Worm (Caenorhabditis elegans) whole organism, L2 larva: Measurements from ENCODE around the gene ssp-34.

Experiments used
- F13H6.1 ChIP-seq: sonication (generic microtip); optimal IDR thresholded peaks from 2 replicates; lab custom pipeline; 2016; ENCODE audit warnings: missing genetic modification characterization, missing compliant biosample characterization
- R02D3.7 ChIP-seq: fragments of 150-350 bp; optimal IDR thresholded peaks from 2 replicates; lab custom pipeline; 2014; ENCODE audit warnings: missing biosample characterization, missing genetic modification characterization
- Y55F3AM.14 ChIP-seq: fragments of 200-800 bp; sonication (Bioruptor generic); optimal IDR thresholded peaks from 2 replicates; lab custom pipeline; 2018; ENCODE audit warnings: mild to moderate bottlenecking, missing genetic modification characterization, missing compliant biosample characterization
- ZK546.5 ChIP-seq: sonication (generic microtip); optimal IDR thresholded peaks from 2 replicates; lab custom pipeline; 2017; ENCODE audit warnings: missing biosample characterization, missing genetic modification characterization
- alr-1 ChIP-seq: fragments of 150-350 bp; optimal IDR thresholded peaks from 2 replicates; lab custom pipeline; 2014; ENCODE audit warnings: missing biosample characterization, missing genetic modification characterization
- aly-2 ChIP-seq: fragments of 150-350 bp; optimal IDR thresholded peaks from 2 replicates; lab custom pipeline; 2014; ENCODE audit warnings: missing biosample characterization, missing genetic modification characterization
- ama-1 ChIP-seq: fragments of 150-350 bp; optimal IDR thresholded peaks from 2 replicates; lab custom pipeline; 2018; ENCODE audit warnings: inconsistent platforms
- blmp-1 ChIP-seq: sonication (generic microtip); optimal IDR thresholded peaks from 2 replicates; lab custom pipeline; 2017; ENCODE audit warnings: missing genetic modification characterization, mild to moderate bottlenecking, missing compliant biosample characterization, antibody characterized with exemption, moderate library complexity; ENCODE audit not compliant: insufficient read depth
- ceh-16 ChIP-seq: fragments of 150-350 bp; optimal IDR thresholded peaks from 2 replicates; lab custom pipeline; 2014; ENCODE audit warnings: missing biosample characterization, missing genetic modification characterization
- ceh-82 ChIP-seq: fragments of 150-350 bp; optimal IDR thresholded peaks from 2 replicates; lab custom pipeline; 2014; ENCODE audit warnings: missing biosample characterization, missing genetic modification characterization
- crh-2 ChIP-seq: sonication (generic microtip); optimal IDR thresholded peaks from 2 replicates; lab custom pipeline; 2017; ENCODE audit warnings: missing biosample characterization, missing genetic modification characterization
- dmd-4 ChIP-seq: sonication (generic microtip); optimal IDR thresholded peaks from 2 replicates; lab custom pipeline; 2017; ENCODE audit warnings: missing biosample characterization, missing genetic modification characterization
- egl-27 ChIP-seq: sonication (generic microtip); optimal IDR thresholded peaks from 3 replicates; lab custom pipeline; 2017; ENCODE audit warnings: missing biosample characterization, missing genetic modification reagents, missing genetic modification characterization
- elt-3 ChIP-seq: sonication (generic microtip); optimal IDR thresholded peaks from 2 replicates; lab custom pipeline; 2017; ENCODE audit warnings: missing biosample characterization, missing genetic modification characterization
- fos-1 ChIP-seq: fragments of 150-350 bp; optimal IDR thresholded peaks from 2 replicates; lab custom pipeline; 2014; ENCODE audit warnings: missing biosample characterization, missing genetic modification characterization
- gmeb-1 ChIP-seq: fragments of 150-350 bp; optimal IDR thresholded peaks from 2 replicates; lab custom pipeline; 2014; ENCODE audit warnings: missing biosample characterization, missing genetic modification characterization
- lin-11 ChIP-seq: fragments of 150-350 bp; sonication (generic microtip); optimal IDR thresholded peaks from 2 replicates; lab custom pipeline; 2014; ENCODE audit warnings: missing biosample characterization, missing genetic modification characterization, inconsistent platforms, mixed read lengths
- lin-13 ChIP-seq: fragments of 150-350 bp; optimal IDR thresholded peaks from 2 replicates; lab custom pipeline; 2014; ENCODE audit warnings: missing biosample characterization, missing genetic modification reagents, missing genetic modification characterization
- lin-39 ChIP-seq: fragments of 150-350 bp; optimal IDR thresholded peaks from 2 replicates; lab custom pipeline; 2014; ENCODE audit warnings: missing biosample characterization, missing genetic modification reagents, missing genetic modification characterization
- lsy-2 ChIP-seq, 2 experiments: fragments of 150-350 bp in 1 of 2; sonication (generic microtip) in 1 of 2; optimal IDR thresholded peaks; 2 replicates each; lab custom pipeline; 2014 to 2017; ENCODE audit warnings: missing biosample characterization in 2 of 2, missing genetic modification characterization in 2 of 2
- mab-5 ChIP-seq: fragments of 150-350 bp; optimal IDR thresholded peaks from 2 replicates; lab custom pipeline; 2014; ENCODE audit warnings: missing biosample characterization, missing genetic modification characterization
- mbf-1 ChIP-seq: sonication (generic microtip); optimal IDR thresholded peaks from 2 replicates; lab custom pipeline; 2017; ENCODE audit warnings: missing biosample characterization, missing genetic modification characterization
- mdl-1 ChIP-seq, 2 experiments: fragments of 150-350 bp in 1 of 2; sonication (generic microtip) in 1 of 2; optimal IDR thresholded peaks; 2 replicates each; lab custom pipeline; 2017; ENCODE audit warnings: missing biosample characterization in 2 of 2, missing genetic modification characterization in 2 of 2
- nhr-10 ChIP-seq: sonication (generic microtip); optimal IDR thresholded peaks from 2 replicates; lab custom pipeline; 2017; ENCODE audit warnings: missing biosample characterization, missing genetic modification characterization
- nhr-11 ChIP-seq: fragments of 150-350 bp; optimal IDR thresholded peaks from 2 replicates; lab custom pipeline; 2014; ENCODE audit warnings: missing biosample characterization, missing genetic modification characterization
- nhr-12 ChIP-seq: fragments of 150-350 bp; optimal IDR thresholded peaks from 2 replicates; lab custom pipeline; 2014; ENCODE audit warnings: missing biosample characterization, missing genetic modification characterization
- nhr-129 ChIP-seq: fragments of 150-350 bp; optimal IDR thresholded peaks from 2 replicates; lab custom pipeline; 2014; ENCODE audit warnings: missing biosample characterization, missing genetic modification characterization
- nhr-21 ChIP-seq: fragments of 150-350 bp; optimal IDR thresholded peaks from 2 replicates; lab custom pipeline; 2014; ENCODE audit warnings: missing biosample characterization, missing genetic modification characterization
- nhr-23 ChIP-seq: fragments of 150-350 bp; optimal IDR thresholded peaks from 2 replicates; lab custom pipeline; 2014; ENCODE audit warnings: missing biosample characterization, missing genetic modification reagents, missing genetic modification characterization
- nhr-25 ChIP-seq: fragments of 150-350 bp; sonication (generic microtip); optimal IDR thresholded peaks from 3 replicates; lab custom pipeline; 2014; ENCODE audit warnings: missing biosample characterization, missing genetic modification characterization
- nhr-6 ChIP-seq: fragments of 150-350 bp; optimal IDR thresholded peaks from 2 replicates; lab custom pipeline; 2014; ENCODE audit warnings: missing biosample characterization, missing genetic modification characterization
- nhr-77 ChIP-seq: fragments of 150-350 bp; optimal IDR thresholded peaks from 2 replicates; lab custom pipeline; 2014; ENCODE audit warnings: missing biosample characterization, missing genetic modification characterization
- peb-1 ChIP-seq: fragments of 150-350 bp; optimal IDR thresholded peaks from 2 replicates; lab custom pipeline; 2014; ENCODE audit warnings: missing biosample characterization, missing genetic modification characterization
- sem-4 ChIP-seq: fragments of 150-350 bp; optimal IDR thresholded peaks from 2 replicates; lab custom pipeline; 2014; ENCODE audit warnings: missing biosample characterization, missing genetic modification reagents, missing genetic modification characterization
- skn-1 ChIP-seq: sonication (generic microtip); optimal IDR thresholded peaks from 2 replicates; lab custom pipeline; 2017; ENCODE audit warnings: missing biosample characterization, missing genetic modification characterization
- sma-3 ChIP-seq: sonication (generic microtip); optimal IDR thresholded peaks from 2 replicates; lab custom pipeline; 2016; ENCODE audit warnings: missing genetic modification reagents, missing genetic modification characterization, missing compliant biosample characterization
- snpc-4 ChIP-seq: fragments of 150-350 bp; optimal IDR thresholded peaks from 2 replicates; lab custom pipeline; 2014; ENCODE audit warnings: missing biosample characterization, missing genetic modification characterization
- unc-39 ChIP-seq: fragments of 150-350 bp; optimal IDR thresholded peaks from 2 replicates; lab custom pipeline; 2014; ENCODE audit warnings: missing biosample characterization, missing genetic modification characterization
- unc-55 ChIP-seq: fragments of 150-350 bp; sonication (generic microtip); optimal IDR thresholded peaks from 3 replicates; lab custom pipeline; 2014; ENCODE audit warnings: missing biosample characterization, missing genetic modification reagents, missing genetic modification characterization
- unc-62 ChIP-seq: fragments of 150-350 bp; optimal IDR thresholded peaks from 2 replicates; lab custom pipeline; 2014; ENCODE audit warnings: missing biosample characterization, missing genetic modification reagents, missing genetic modification characterization
- zag-1 ChIP-seq: fragments of 150-350 bp; optimal IDR thresholded peaks from 2 replicates; lab custom pipeline; 2014; ENCODE audit warnings: missing biosample characterization, missing genetic modification characterization
- ztf-1 ChIP-seq: fragments of 200-800 bp; sonication (Bioruptor generic); conservative IDR thresholded peaks from 2 replicates; pipeline ENCODE4 v1.3.6; 2022; ENCODE audit warnings: missing genetic modification characterization, missing compliant biosample characterization
- ztf-11 ChIP-seq: sonication (generic microtip); optimal IDR thresholded peaks from 2 replicates; lab custom pipeline; 2017; ENCODE audit warnings: missing biosample characterization, missing genetic modification characterization
- ztf-4 ChIP-seq: fragments of 150-350 bp; optimal IDR thresholded peaks from 2 replicates; lab custom pipeline; 2014; ENCODE audit warnings: missing biosample characterization, missing genetic modification characterization

The ssp-34 gene

DNA sequence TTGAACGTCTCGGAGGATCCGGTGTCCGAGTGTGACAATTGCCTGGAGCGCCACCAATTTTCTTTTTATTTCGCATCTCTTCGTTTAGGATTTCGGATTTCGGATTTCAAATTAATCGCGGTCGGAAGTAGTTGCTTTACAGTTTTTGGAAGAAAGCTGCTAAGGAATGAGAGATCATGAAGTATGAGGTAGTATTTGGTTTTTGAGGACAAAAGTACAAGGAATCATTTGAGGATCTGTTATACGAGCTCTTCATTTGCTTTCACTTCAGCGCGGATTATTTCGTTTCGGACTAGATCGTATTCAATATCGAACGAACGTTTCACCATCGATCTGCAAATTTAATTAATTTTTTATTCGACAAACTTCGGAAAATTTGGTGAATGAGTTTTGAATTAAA lies 38.7 kb downstream of the ssp-34 start, which contains the start of gene R102.11:
Gene R102.11 (minus strand): TSS at position 101 of the 400 bp plus-strand sequence.
- TF ChIP-seq nhr-12 (no peak), unc-55 (GFP tag; lab: Kevin White, UChicago) (no peak), unc-62 (GFP tag; lab: Kevin White, UChicago) (no peak), nhr-129 (tag; lab: Kevin White, UChicago) (no peak), ztf-4 (no peak), crh-2 (no peak), sma-3 (GFP tag; lab: Kevin White, UChicago) (no peak), nhr-6 (tag; lab: Kevin White, UChicago) (no peak), nhr-11 (no peak), sem-4 (tag; lab: Kevin White, UChicago) (no peak), zag-1 (tag; lab: Kevin White, UChicago) (no peak), F13H6.1 (tag; lab: Kevin White, UChicago) (no peak), dmd-4 (tag; lab: Kevin White, UChicago) (no peak), ceh-16 (no peak), mab-5 (tag; lab: Kevin White, UChicago) (no peak)
- TF ChIP-seq, all 48 proteins: peak for 0

DNA sequence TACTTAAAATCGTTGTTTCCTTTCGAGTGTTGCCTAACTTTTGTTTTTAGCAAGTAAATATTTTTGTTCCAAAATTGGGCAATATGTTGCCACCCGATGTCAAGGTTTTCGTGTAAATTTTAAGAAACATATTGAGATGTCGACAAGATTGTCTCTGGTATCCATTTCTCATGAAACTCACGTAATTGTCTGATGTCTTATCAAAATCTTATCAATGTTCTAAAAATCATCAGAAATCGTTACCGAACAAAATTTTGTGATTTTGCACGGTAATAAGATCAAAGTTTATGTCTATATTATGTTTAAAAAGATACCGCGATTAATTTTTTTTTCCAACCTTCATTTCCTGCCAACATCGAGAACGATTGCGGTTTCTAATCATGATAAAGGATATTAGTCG lies 39.4 kb downstream of the ssp-34 start:
- no peak for TF ChIP-seq ztf-1 (GFP tag; lab: Robert Waterston, UW)
- no peak for TF ChIP-seq nhr-25 (tag; lab: Kevin White, UChicago)
- TF ChIP-seq lsy-2 (tag; optimal IDR thresholded peaks at IDR 0.05; lab: Kevin White, UChicago) = no peak
- no peak for TF ChIP-seq gmeb-1 (tag; lab: Kevin White, UChicago)

DNA sequence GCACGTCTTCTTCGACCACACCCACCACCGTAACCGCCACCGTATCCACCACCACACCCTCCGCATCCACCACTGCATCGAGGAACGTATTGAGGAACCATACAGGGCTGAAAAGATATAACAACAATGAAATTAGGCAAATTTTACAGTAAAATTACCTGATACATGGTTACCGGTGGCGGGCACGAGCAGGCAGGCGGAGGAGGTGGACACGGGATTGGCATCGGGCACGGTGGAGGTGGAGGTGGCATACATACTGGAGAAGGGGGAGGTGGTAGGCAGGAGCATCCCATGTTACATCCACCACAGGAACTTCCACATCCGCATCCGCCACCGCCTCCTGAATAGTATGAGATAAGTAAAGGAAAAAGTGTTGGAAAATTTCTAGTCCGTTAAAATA lies 39.9 kb downstream of the ssp-34 start:
- TF ChIP-seq nhr-23 (tag; lab: Kevin White, UChicago) (no peak), fos-1 (no peak), nhr-12 (no peak), elt-3 (tag; lab: Kevin White, UChicago) (no peak), ZK546.5 (tag; lab: Kevin White, UChicago) (no peak), sem-4 (tag; lab: Kevin White, UChicago) (no peak), Y55F3AM.14 (GFP tag; lab: Kevin White, UChicago) (no peak), nhr-25 (tag; lab: Kevin White, UChicago) (no peak), ztf-11 (tag; lab: Kevin White, UChicago) (no peak), mdl-1 (tag; optimal IDR thresholded peaks at IDR 0.05; lab: Kevin White, UChicago) (no peak), ceh-82 (tag; lab: Kevin White, UChicago) (no peak), R02D3.7 (tag; lab: Kevin White, UChicago) (no peak)

DNA sequence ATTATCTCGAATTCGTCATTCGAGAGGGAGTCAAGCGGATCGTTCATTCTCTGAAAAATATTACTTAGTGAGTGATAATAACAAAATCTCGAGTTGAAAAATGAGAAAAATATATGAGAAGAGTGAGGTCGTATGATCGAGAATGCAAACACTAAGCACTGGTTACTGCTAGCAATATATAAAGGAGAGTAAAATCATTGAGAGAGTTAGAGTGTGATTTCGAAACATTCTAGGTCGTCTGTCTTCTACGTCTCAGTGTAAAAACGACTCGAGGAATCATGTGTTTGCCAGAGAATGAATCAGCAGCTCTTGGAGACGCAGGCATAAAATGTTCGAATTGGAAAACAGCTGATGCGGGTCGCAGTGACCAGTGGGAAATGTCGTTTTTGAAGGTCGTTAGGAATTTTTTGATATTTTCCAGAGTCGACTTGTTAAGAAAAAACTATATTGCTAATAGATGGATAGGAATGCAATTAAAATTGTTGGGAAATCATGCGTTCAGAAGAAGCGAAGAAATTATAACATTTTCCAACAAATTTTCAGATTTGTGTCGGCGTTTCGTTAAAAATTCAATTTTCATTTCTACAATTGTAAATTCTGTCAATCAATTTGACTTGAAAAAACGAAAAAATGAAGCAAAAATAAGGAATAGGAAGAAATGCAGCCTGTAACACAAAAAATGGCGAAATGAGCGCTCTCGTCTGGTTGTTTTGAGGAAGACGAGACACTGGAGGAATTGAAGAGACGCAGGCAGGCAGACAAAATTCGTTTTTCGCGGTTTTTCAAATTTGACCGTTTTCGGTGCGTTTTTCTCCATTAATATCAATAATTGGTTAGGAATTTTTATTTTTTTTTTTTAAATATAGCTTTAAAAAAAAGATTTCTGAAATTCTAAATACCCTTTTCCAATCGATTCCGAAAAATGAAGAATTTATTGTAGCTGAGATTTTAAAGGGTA lies 41.1 kb downstream of the ssp-34 start, which contains the start of gene allo-1:
Gene allo-1 (minus strand): TSS at position 51 of the 958 bp plus-strand sequence.
- TF ChIP-seq nhr-21 (tag; lab: Kevin White, UChicago) (peak; percentile 15), lsy-2 (tag; optimal IDR thresholded peaks at IDR 0.05; lab: Kevin White, UChicago) (peak in 1 of 2 experiments; percentile 75), mbf-1 (tag; lab: Kevin White, UChicago) (no peak), egl-27 (tag; lab: Kevin White, UChicago) (no peak), lin-39 (tag; lab: Kevin White, UChicago) (no peak), elt-3 (tag; lab: Kevin White, UChicago) (no peak), sem-4 (tag; lab: Kevin White, UChicago) (peak; percentile 33), unc-55 (GFP tag; lab: Kevin White, UChicago) (peak; percentile 55), nhr-77 (tag; lab: Kevin White, UChicago) (no peak), R02D3.7 (tag; lab: Kevin White, UChicago) (no peak), unc-39 (tag; lab: Kevin White, UChicago) (no peak), blmp-1 (peak; percentile 43), skn-1 (tag; lab: Kevin White, UChicago) (peak; percentile 3), nhr-129 (tag; lab: Kevin White, UChicago) (peak; percentile 96), nhr-10 (no peak), snpc-4 (tag; lab: Kevin White, UChicago) (no peak), ceh-16 (no peak), mab-5 (tag; lab: Kevin White, UChicago) (peak; percentile 0), unc-62 (GFP tag; lab: Kevin White, UChicago) (no peak), peb-1 (tag; lab: Kevin White, UChicago) (no peak), alr-1 (tag; lab: Kevin White, UChicago) (no peak), F13H6.1 (tag; lab: Kevin White, UChicago) (peak; percentile 79), ztf-4 (peak; percentile 32), nhr-12 (no peak), nhr-23 (tag; lab: Kevin White, UChicago) (no peak), nhr-25 (tag; lab: Kevin White, UChicago) (peak; percentile 79), aly-2 (tag; lab: Kevin White, UChicago) (no peak), zag-1 (tag; lab: Kevin White, UChicago) (peak; percentile 14), lin-13 (GFP tag; lab: Kevin White, UChicago) (no peak), ama-1 (no peak), ztf-11 (tag; lab: Kevin White, UChicago) (no peak), lin-11 (tag; lab: Kevin White, UChicago) (no peak), nhr-6 (tag; lab: Kevin White, UChicago) (peak; percentile 46)
